Fruit fly (Drosophila melanogaster) whole organism, embryonic: ENCODE results near the gene CG9029.

Experiments used
- Asciz ChIP-seq: fragments of 200-800 bp; sonication (Bioruptor generic); optimal IDR thresholded peaks from 2 replicates; lab custom pipeline; 2017; ENCODE audit warnings: missing biosample characterization, mild to moderate bottlenecking, missing genetic modification characterization, missing genetic modification reagents
- Bdp1 ChIP-seq: fragments of 200-800 bp; sonication (Bioruptor generic); optimal IDR thresholded peaks from 3 replicates; lab custom pipeline; 2016; ENCODE audit warnings: missing biosample characterization, missing genetic modification characterization
- CG10366 ChIP-seq: fragments of 200-800 bp; sonication (Bioruptor generic); IDR thresholded peaks from 2 replicates; pipeline ENCODE4 v1.3.6; 2022; ENCODE audit warnings: missing biosample characterization, missing genetic modification characterization
- CG12104 ChIP-seq: fragments of 200-800 bp; sonication (Bioruptor generic); optimal IDR thresholded peaks from 3 replicates; lab custom pipeline; 2016; ENCODE audit warnings: missing biosample characterization, missing genetic modification characterization
- CG12769 ChIP-seq: fragments of 200-800 bp; sonication (Bioruptor generic); optimal IDR thresholded peaks from 2 replicates; lab custom pipeline; 2019; ENCODE audit warnings: missing biosample characterization, mild to moderate bottlenecking, missing genetic modification characterization, moderate library complexity
- CG12942 ChIP-seq: fragments of 200-800 bp; sonication (Bioruptor generic); optimal IDR thresholded peaks from 3 replicates; lab custom pipeline; 2016; ENCODE audit warnings: missing biosample characterization, missing genetic modification characterization
- CG15073 ChIP-seq: fragments of 200-800 bp; sonication (Bioruptor generic); optimal IDR thresholded peaks from 2 replicates; lab custom pipeline; 2016; ENCODE audit warnings: missing biosample characterization, missing genetic modification characterization
- CG17829 ChIP-seq: fragments of 200-800 bp; optimal IDR thresholded peaks from 2 replicates; lab custom pipeline; 2019; ENCODE audit warnings: missing biosample characterization, mild to moderate bottlenecking, missing genetic modification characterization, moderate library complexity
- CG1792 ChIP-seq: fragments of 200-800 bp; sonication (Bioruptor generic); optimal IDR thresholded peaks from 2 replicates; lab custom pipeline; 2016; ENCODE audit warnings: missing biosample characterization, missing genetic modification characterization
- CG18599 ChIP-seq: fragments of 200-800 bp; sonication (Bioruptor generic); optimal IDR thresholded peaks from 3 replicates; lab custom pipeline; 2017; ENCODE audit warnings: missing biosample characterization, missing genetic modification characterization, mild to moderate bottlenecking, moderate library complexity, missing genetic modification reagents
- CG31441 ChIP-seq: fragments of 200-800 bp; sonication (Bioruptor generic); IDR thresholded peaks from 2 replicates; pipeline ENCODE4 v1.3.6; 2022; ENCODE audit warnings: missing biosample characterization, missing genetic modification characterization
- CG3838 ChIP-seq: fragments of 200-800 bp; sonication (Bioruptor generic); optimal IDR thresholded peaks from 3 replicates; lab custom pipeline; 2016; ENCODE audit warnings: missing biosample characterization, missing genetic modification characterization
- CG3847 ChIP-seq: fragments of 200-800 bp; sonication (Bioruptor generic); IDR thresholded peaks from 2 replicates; pipeline ENCODE4 v1.3.6; 2022; ENCODE audit warnings: missing biosample characterization, missing genetic modification characterization
- CG6689 ChIP-seq: fragments of 200-800 bp; sonication (Bioruptor generic); IDR thresholded peaks from 2 replicates; pipeline ENCODE4 v1.3.6; 2022; ENCODE audit warnings: missing biosample characterization, missing genetic modification characterization
- CG9817 ChIP-seq: fragments of 200-800 bp; sonication (Bioruptor generic); optimal IDR thresholded peaks from 2 replicates; lab custom pipeline; 2018; ENCODE audit warnings: missing biosample characterization, mild to moderate bottlenecking, missing genetic modification characterization, moderate library complexity
- D19A ChIP-seq: fragments of 200-800 bp; optimal IDR thresholded peaks from 3 replicates; lab custom pipeline; 2019; ENCODE audit warnings: missing biosample characterization, mild to moderate bottlenecking, missing genetic modification characterization, moderate library complexity
- Deaf1 ChIP-seq: fragments of 200-800 bp; optimal IDR thresholded peaks from 3 replicates; lab custom pipeline; 2019; ENCODE audit warnings: missing biosample characterization, mild to moderate bottlenecking, missing genetic modification characterization, moderate library complexity
- Dref ChIP-seq: fragments of 200-800 bp; sonication (Bioruptor generic); IDR thresholded peaks from 2 replicates; pipeline ENCODE4 v1.3.6; 2022; ENCODE audit warnings: missing biosample characterization, missing genetic modification characterization
- Drgx ChIP-seq: fragments of 200-800 bp; sonication (Bioruptor generic); IDR thresholded peaks from 2 replicates; pipeline ENCODE4 v1.3.6; 2022; ENCODE audit warnings: missing biosample characterization, missing genetic modification characterization
- Elba2 ChIP-seq: fragments of 200-800 bp; sonication (Bioruptor generic); optimal IDR thresholded peaks from 3 replicates; lab custom pipeline; 2016; ENCODE audit warnings: missing biosample characterization, missing genetic modification characterization
- Ets65A ChIP-seq: fragments of 200-800 bp; sonication (Bioruptor generic); peaks from one replicate; lab custom pipeline; 2016; ENCODE audit warnings: missing biosample characterization, missing genetic modification characterization
- Hand ChIP-seq: fragments of 200-800 bp; sonication (Bioruptor generic); optimal IDR thresholded peaks from 2 replicates; lab custom pipeline; 2017; ENCODE audit warnings: mild to moderate bottlenecking, missing biosample characterization, missing genetic modification reagents, missing genetic modification characterization
- MESR4 ChIP-seq: fragments of 200-800 bp; sonication (Bioruptor generic); optimal IDR thresholded peaks from 2 replicates; lab custom pipeline; 2018; ENCODE audit warnings: missing biosample characterization, mild to moderate bottlenecking, missing genetic modification characterization, moderate library complexity
- Med ChIP-seq: fragments of 200-800 bp; sonication (Bioruptor generic); peaks from one replicate; lab custom pipeline; 2016; ENCODE audit warnings: missing biosample characterization, missing genetic modification characterization, mild to moderate bottlenecking, inconsistent platforms, moderate library complexity
- Myb ChIP-seq: fragments of 200-800 bp; sonication (Bioruptor generic); optimal IDR thresholded peaks from 2 replicates; lab custom pipeline; 2016; ENCODE audit warnings: missing biosample characterization, missing genetic modification characterization
- Neu2 ChIP-seq: fragments of 200-800 bp; sonication (Bioruptor generic); optimal IDR thresholded peaks from 3 replicates; lab custom pipeline; 2016; ENCODE audit warnings: missing biosample characterization, missing genetic modification characterization, borderline replicate concordance
- Sox102F ChIP-seq: fragments of 200-800 bp; sonication (Bioruptor generic); optimal IDR thresholded peaks from 2 replicates; lab custom pipeline; 2018; ENCODE audit warnings: missing biosample characterization, mild to moderate bottlenecking, missing genetic modification characterization, moderate library complexity
- Xrp1 ChIP-seq: fragments of 200-800 bp; sonication (Bioruptor generic); IDR thresholded peaks from 2 replicates; pipeline ENCODE4 v1.3.6; 2022; ENCODE audit warnings: missing biosample characterization, missing genetic modification characterization
- ato ChIP-seq: fragments of 200-800 bp; sonication (Bioruptor generic); IDR thresholded peaks from 2 replicates; pipeline ENCODE4 v1.3.6; 2022; ENCODE audit warnings: missing biosample characterization, missing genetic modification characterization; ENCODE audit not compliant: partially characterized antibody
- chinmo ChIP-seq: fragments of 200-800 bp; sonication (Bioruptor generic); IDR thresholded peaks from 4 replicates; pipeline ENCODE4 v1.3.6; 2022; ENCODE audit warnings: missing biosample characterization, missing genetic modification characterization; ENCODE audit not compliant: partially characterized antibody
- chm ChIP-seq: fragments of 200-800 bp; sonication (Bioruptor generic); IDR thresholded peaks from 2 replicates; pipeline ENCODE4 v1.3.6; 2022; ENCODE audit warnings: missing biosample characterization, missing genetic modification characterization
- ci ChIP-seq: fragments of 200-800 bp; sonication (Bioruptor generic); IDR thresholded peaks from 3 replicates; pipeline ENCODE4 v1.3.6; 2022; ENCODE audit warnings: missing biosample characterization, missing genetic modification characterization
- disco-r ChIP-seq: fragments of 200-800 bp; sonication (Bioruptor generic); optimal IDR thresholded peaks from 2 replicates; lab custom pipeline; 2016; ENCODE audit warnings: missing biosample characterization, missing genetic modification characterization
- gem ChIP-seq: fragments of 200-800 bp; sonication (Bioruptor generic); optimal IDR thresholded peaks from 2 replicates; lab custom pipeline; 2019; ENCODE audit warnings: missing biosample characterization, mild to moderate bottlenecking, missing genetic modification characterization, moderate library complexity
- gfzf ChIP-seq: fragments of 200-800 bp; sonication (Bioruptor generic); optimal IDR thresholded peaks from 2 replicates; lab custom pipeline; 2016; ENCODE audit warnings: missing biosample characterization, mild to moderate bottlenecking, missing genetic modification characterization, moderate library complexity
- grau ChIP-seq: fragments of 200-800 bp; optimal IDR thresholded peaks from 3 replicates; lab custom pipeline; 2019; ENCODE audit warnings: missing biosample characterization, mild to moderate bottlenecking, missing genetic modification characterization, moderate library complexity
- hkb ChIP-seq, 2 experiments: fragments of 200-800 bp in 1 of 2; fragments of >200 bp in 1 of 2; sonication (Bioruptor generic) in 1 of 2; IDR thresholded peaks in 1 of 2; optimal IDR thresholded peaks in 1 of 2; 2 replicates each; pipeline versions ENCODE4 v1.3.6 to Lab custom; 2017 to 2022; ENCODE audit warnings: missing biosample characterization in 1 of 2, missing genetic modification characterization in 1 of 2
- jing ChIP-seq: fragments of 200-800 bp; sonication (Bioruptor generic); optimal IDR thresholded peaks from 2 replicates; lab custom pipeline; 2018; ENCODE audit warnings: missing biosample characterization, mild to moderate bottlenecking, missing genetic modification characterization
- org-1 ChIP-seq: fragments of 200-800 bp; sonication (Bioruptor generic); optimal IDR thresholded peaks from 2 replicates; lab custom pipeline; 2017; ENCODE audit warnings: missing biosample characterization, missing genetic modification characterization
- pb ChIP-seq: fragments of 200-800 bp; sonication (Bioruptor generic); optimal IDR thresholded peaks from 3 replicates; lab custom pipeline; 2016; ENCODE audit warnings: missing biosample characterization, missing genetic modification characterization
- ranshi ChIP-seq: fragments of 200-800 bp; sonication (Bioruptor generic); IDR thresholded peaks from 2 replicates; pipeline ENCODE4 v1.3.6; 2022; ENCODE audit warnings: missing biosample characterization, missing genetic modification characterization
- scrt ChIP-seq: fragments of 200-800 bp; sonication (Bioruptor generic); optimal IDR thresholded peaks from 2 replicates; lab custom pipeline; 2018; ENCODE audit warnings: missing biosample characterization, mild to moderate bottlenecking, missing genetic modification characterization, moderate library complexity
- seq ChIP-seq: fragments of 200-800 bp; sonication (Bioruptor generic); IDR thresholded peaks from 2 replicates; pipeline ENCODE4 v1.3.6; 2022; ENCODE audit warnings: missing biosample characterization, missing genetic modification characterization
- tup ChIP-seq: fragments of 200-800 bp; sonication (Bioruptor generic); optimal IDR thresholded peaks from 2 replicates; lab custom pipeline; 2016; ENCODE audit warnings: missing biosample characterization, mild to moderate bottlenecking, missing genetic modification characterization, moderate library complexity
- z ChIP-seq: fragments of 200-800 bp; sonication (Bioruptor generic); IDR thresholded peaks from 3 replicates; pipeline ENCODE4 v1.3.6; 2022; ENCODE audit warnings: missing biosample characterization, missing genetic modification characterization
- zen2 ChIP-seq: fragments of 200-800 bp; sonication (Bioruptor generic); IDR thresholded peaks from 3 replicates; pipeline ENCODE4 v1.3.6; 2022; ENCODE audit warnings: missing biosample characterization, missing genetic modification characterization; ENCODE audit not compliant: partially characterized antibody
- zfh1 ChIP-seq: fragments of 200-800 bp; sonication (Bioruptor generic); IDR thresholded peaks from 3 replicates; pipeline ENCODE4 v1.3.6; 2022; ENCODE audit warnings: missing biosample characterization, missing genetic modification characterization

Gene CG9029

dm6 chr2L:5881181-5881580 lies 4.6 kb upstream of the CG9029 start:
- TF ChIP-seq ci: peak; percentile 3; the same call in 1 of the 3 replicates
- no peak for TF ChIP-seq CG12104
- peak; percentile 23; the same call in 1 of the 2 replicates for TF ChIP-seq chm (GFP tag; lab: Robert Waterston, UW)
- TF ChIP-seq org-1 (GFP tag; lab: Kevin White, UChicago): no peak
- TF ChIP-seq Xrp1 (GFP tag; lab: Robert Waterston, UW): 0 out of 2 replicates have a peak, but pooled peaks have one; percentile 7
- TF ChIP-seq Med (GFP tag; lab: Kevin White, UChicago): peak; percentile 19
- no peak for TF ChIP-seq CG12942 (GFP tag; lab: Kevin White, UChicago)
- TF ChIP-seq Ets65A: peak; percentile 40
- no peak for TF ChIP-seq CG1792 (GFP tag; lab: Kevin White, UChicago)
- peak; percentile 57 for TF ChIP-seq grau (tag; lab: Kevin White, UChicago)
- peak; percentile 10 for TF ChIP-seq gem (tag; lab: Kevin White, UChicago)
- peak; percentile 33; the same call in 1 of the 2 replicates for TF ChIP-seq Drgx (GFP tag; lab: Robert Waterston, UW)
- TF ChIP-seq hkb (optimal IDR thresholded peaks at IDR 0.05; lab: Kevin White, UChicago): no peak
- no peak for TF ChIP-seq hkb (GFP tag; IDR thresholded peaks at IDR 0.05; lab: Robert Waterston, UW)
- TF ChIP-seq ranshi (GFP tag; lab: Robert Waterston, UW): 0 out of 2 replicates have a peak, but pooled peaks have one; percentile 6

dm6 chr2L:5883441-5883840 lies 2.4 kb upstream of the CG9029 start, which contains the start of gene CG44574:
Gene CG44574, plus strand, starts transcription at chr2L:5883741.
- TF ChIP-seq CG3847 (GFP tag; lab: Robert Waterston, UW) (no peak), ato (GFP tag; lab: Robert Waterston, UW) (no peak), jing (GFP tag; lab: Kevin White, UChicago) (no peak), CG15073 (GFP tag; lab: Kevin White, UChicago) (no peak), D19A (tag; lab: Kevin White, UChicago) (no peak), CG3838 (GFP tag; lab: Kevin White, UChicago) (no peak)
- TF ChIP-seq, all 482 proteins: peak for 0

- TF ChIP-seq CG10366 (GFP tag; lab: Robert Waterston, UW): no peak
- TF ChIP-seq disco-r (GFP tag; lab: Kevin White, UChicago): no peak
- TF ChIP-seq z (GFP tag; lab: Robert Waterston, UW): no peak
- TF ChIP-seq Hand (GFP tag; lab: Kevin White, UChicago): no peak
- TF ChIP-seq MESR4: no peak
- TF ChIP-seq Asciz (GFP tag; lab: Kevin White, UChicago): no peak
- TF ChIP-seq scrt: no peak
- TF ChIP-seq CG18599 (GFP tag; lab: Kevin White, UChicago): no peak
- no peak for TF ChIP-seq CG6689 (GFP tag; lab: Robert Waterston, UW)
- no peak for TF ChIP-seq CG9817 (tag; lab: Kevin White, UChicago)
- no peak for TF ChIP-seq CG17829 (tag; lab: Kevin White, UChicago)
- TF ChIP-seq tup (GFP tag; lab: Kevin White, UChicago): no peak
- no peak for TF ChIP-seq Elba2 (GFP tag; lab: Kevin White, UChicago)
- no peak for TF ChIP-seq CG31441 (GFP tag; lab: Robert Waterston, UW)
- TF ChIP-seq gfzf (GFP tag; lab: Kevin White, UChicago): no peak
Observed at dm6 chr2L:5884674-5885073, 1.1 kb upstream of the CG9029 start, which contains the start of the genes Sfp26Ac and CG43185. Gene Sfp26Ac, minus strand, starts transcription at chr2L:5884774. Gene CG43185, plus strand, starts transcription at chr2L:5884888.

dm6 chr2L:5886955-5887354 lies 1.2 kb downstream of the CG9029 start:
- no peak for TF ChIP-seq seq (GFP tag; lab: Robert Waterston, UW)
- peak; percentile 27 for TF ChIP-seq Deaf1
- TF ChIP-seq Dref (GFP tag; lab: Robert Waterston, UW): no peak
- TF ChIP-seq zen2 (GFP tag; lab: Robert Waterston, UW): 0 out of 3 replicates have a peak, but pooled peaks have one; percentile 1
- peak; percentile 10 for TF ChIP-seq pb
- peak; percentile 33 for TF ChIP-seq CG12769 (tag; lab: Kevin White, UChicago)
- TF ChIP-seq Neu2: no peak
- TF ChIP-seq Myb (GFP tag; lab: Kevin White, UChicago): no peak
- no peak for TF ChIP-seq zfh1 (GFP tag; lab: Robert Waterston, UW)
- peak; percentile 63; the same call in 1 of the 4 replicates for TF ChIP-seq chinmo (GFP tag; lab: Robert Waterston, UW)
- no peak for TF ChIP-seq Sox102F (GFP tag; lab: Kevin White, UChicago)
- no peak for TF ChIP-seq Bdp1 (GFP tag; lab: Kevin White, UChicago)
